Worm (Caenorhabditis elegans) whole organism, late embryonic: ENCODE measurements around the gene R07B7.8.

Experiments
- C08G9.2 ChIP-seq: sonication (generic microtip); optimal IDR thresholded peaks from 2 replicates; lab custom pipeline; 2016; ENCODE audit warnings: mild to moderate bottlenecking, missing genetic modification characterization, moderate library complexity, missing compliant biosample characterization
- K02D7.2 ChIP-seq: sonication (generic microtip); optimal IDR thresholded peaks from 2 replicates; lab custom pipeline; 2017; ENCODE audit warnings: mild to moderate bottlenecking, missing genetic modification characterization, missing compliant biosample characterization
- Y22D7AL.16 ChIP-seq: sonication (generic microtip); optimal IDR thresholded peaks from 2 replicates; lab custom pipeline; 2016; ENCODE audit warnings: missing genetic modification characterization, missing compliant biosample characterization
- ahr-1 ChIP-seq: sonication (generic microtip); optimal IDR thresholded peaks from 2 replicates; lab custom pipeline; 2016; ENCODE audit warnings: missing genetic modification characterization, missing compliant biosample characterization
- ama-1 ChIP-seq: fragments of 150-350 bp; optimal IDR thresholded peaks from 2 replicates; lab custom pipeline; 2014
- ceh-14 ChIP-seq: sonication (generic microtip); optimal IDR thresholded peaks from 2 replicates; lab custom pipeline; 2016; ENCODE audit warnings: missing genotype, missing genetic modification characterization, missing compliant biosample characterization
- ceh-24 ChIP-seq: sonication (generic microtip); optimal IDR thresholded peaks from 2 replicates; lab custom pipeline; 2016; ENCODE audit warnings: mild to moderate bottlenecking, missing genetic modification characterization, missing compliant biosample characterization
- ceh-31 ChIP-seq: sonication (generic microtip); optimal IDR thresholded peaks from 2 replicates; lab custom pipeline; 2016; ENCODE audit warnings: missing genetic modification characterization, missing compliant biosample characterization
- ceh-34 ChIP-seq: sonication (generic microtip); optimal IDR thresholded peaks from 2 replicates; lab custom pipeline; 2016; ENCODE audit warnings: mild to moderate bottlenecking, missing genetic modification characterization, missing compliant biosample characterization
- ceh-45 ChIP-seq: fragments of 200-800 bp; sonication (Bioruptor generic); IDR thresholded peaks from 2 replicates; pipeline ENCODE4 v1.3.6; 2022; ENCODE audit warnings: missing genetic modification reagents, missing genetic modification characterization, missing compliant biosample characterization
- ceh-48 ChIP-seq: sonication (generic microtip); optimal IDR thresholded peaks from 2 replicates; lab custom pipeline; 2016; ENCODE audit warnings: missing genetic modification characterization, inconsistent platforms, missing compliant biosample characterization
- ceh-9 ChIP-seq: sonication (generic microtip); optimal IDR thresholded peaks from 2 replicates; lab custom pipeline; 2016; ENCODE audit warnings: mild to moderate bottlenecking, missing genetic modification characterization, inconsistent platforms, missing compliant biosample characterization
- dve-1 ChIP-seq: sonication (generic microtip); optimal IDR thresholded peaks from 2 replicates; lab custom pipeline; 2017; ENCODE audit warnings: antibody characterized with exemption, mild to moderate bottlenecking, missing genetic modification characterization, missing compliant biosample characterization
- elt-4 ChIP-seq: sonication (generic microtip); optimal IDR thresholded peaks from 2 replicates; lab custom pipeline; 2016; ENCODE audit warnings: missing genetic modification characterization, missing compliant biosample characterization
- fkh-10 ChIP-seq: fragments of 150-350 bp; optimal IDR thresholded peaks from 2 replicates; lab custom pipeline; 2014; ENCODE audit warnings: missing biosample characterization, missing genetic modification reagents, missing genetic modification characterization
- fkh-6 ChIP-seq: sonication (generic microtip); optimal IDR thresholded peaks from 2 replicates; lab custom pipeline; 2016; ENCODE audit warnings: missing genetic modification characterization, missing compliant biosample characterization
- hlh-13 ChIP-seq: fragments of 200-800 bp; sonication (Bioruptor generic); optimal IDR thresholded peaks from 2 replicates; lab custom pipeline; 2018; ENCODE audit warnings: mild to moderate bottlenecking, missing genetic modification characterization, missing compliant biosample characterization
- hlh-30 ChIP-seq: sonication (generic microtip); optimal IDR thresholded peaks from 2 replicates; lab custom pipeline; 2017; ENCODE audit warnings: antibody characterized with exemption, missing genetic modification characterization, missing compliant biosample characterization; ENCODE audit not compliant: insufficient read depth
- lim-6 ChIP-seq: sonication (generic microtip); optimal IDR thresholded peaks from 2 replicates; lab custom pipeline; 2016; ENCODE audit warnings: missing genetic modification characterization, missing compliant biosample characterization
- mec-3 ChIP-seq: sonication (generic microtip); optimal IDR thresholded peaks from 2 replicates; lab custom pipeline; 2016; ENCODE audit warnings: borderline replicate concordance, missing genetic modification characterization, missing compliant biosample characterization
- nfya-1 ChIP-seq: sonication (generic microtip); optimal IDR thresholded peaks from 2 replicates; lab custom pipeline; 2017; ENCODE audit warnings: missing genetic modification characterization, mild to moderate bottlenecking, missing compliant biosample characterization, antibody characterized with exemption, moderate library complexity
- nhr-11 ChIP-seq: fragments of 150-350 bp; optimal IDR thresholded peaks from 2 replicates; lab custom pipeline; 2014; ENCODE audit warnings: missing biosample characterization, missing genetic modification characterization
- syd-9 ChIP-seq: sonication (generic microtip); optimal IDR thresholded peaks from 2 replicates; lab custom pipeline; 2016; ENCODE audit warnings: mild to moderate bottlenecking, missing genetic modification characterization, moderate library complexity, missing compliant biosample characterization
- tbx-2 ChIP-seq: sonication (generic microtip); optimal IDR thresholded peaks from 2 replicates; lab custom pipeline; 2016; ENCODE audit warnings: missing genetic modification characterization, missing compliant biosample characterization
- ttx-3 ChIP-seq: sonication (generic microtip); optimal IDR thresholded peaks from 2 replicates; lab custom pipeline; 2016; ENCODE audit warnings: missing genetic modification reagents, missing genetic modification characterization, missing compliant biosample characterization
- unc-3 ChIP-seq, 2 experiments: fragments of 200-800 bp in 1 of 2; sonication (Bioruptor generic) in 1 of 2; sonication (generic microtip) in 1 of 2; conservative IDR thresholded peaks in 1 of 2; optimal IDR thresholded peaks in 1 of 2; 2 replicates each; pipeline versions ENCODE4 v1.3.6 to Lab custom; 2016 to 2022; ENCODE audit warnings: missing compliant biosample characterization in 2 of 2, missing genetic modification characterization in 2 of 2, missing genetic modification reagents in 1 of 2
- unc-42 ChIP-seq: sonication (generic microtip); optimal IDR thresholded peaks from 2 replicates; lab custom pipeline; 2016; ENCODE audit warnings: missing genotype, missing genetic modification characterization, missing compliant biosample characterization
- unc-55 ChIP-seq: sonication (generic microtip); optimal IDR thresholded peaks from 2 replicates; lab custom pipeline; 2017; ENCODE audit warnings: missing biosample characterization, missing genetic modification reagents, missing genetic modification characterization
- zip-5 ChIP-seq: sonication (generic microtip); optimal IDR thresholded peaks from 2 replicates; lab custom pipeline; 2016; ENCODE audit warnings: missing genetic modification characterization, missing compliant biosample characterization
- ztf-16 ChIP-seq: sonication (generic microtip); optimal IDR thresholded peaks from 2 replicates; lab custom pipeline; 2017; ENCODE audit warnings: missing genetic modification characterization, missing compliant biosample characterization

The R07B7.8 gene

ce11 chrV:12117567-12118053, 33.5 kb upstream of the R07B7.8 start, which contains the start of gene C13C4.8:
Gene C13C4.8 (plus strand): TSS chrV:12118003.
- TF ChIP-seq fkh-10 (GFP tag; lab: Kevin White, UChicago): no peak
- TF ChIP-seq mec-3: no peak
- TF ChIP-seq ceh-31 (tag; lab: Kevin White, UChicago): no peak
- TF ChIP-seq C08G9.2 (tag; lab: Kevin White, UChicago): no peak
- no peak for TF ChIP-seq K02D7.2 (tag; lab: Kevin White, UChicago)

DNA sequence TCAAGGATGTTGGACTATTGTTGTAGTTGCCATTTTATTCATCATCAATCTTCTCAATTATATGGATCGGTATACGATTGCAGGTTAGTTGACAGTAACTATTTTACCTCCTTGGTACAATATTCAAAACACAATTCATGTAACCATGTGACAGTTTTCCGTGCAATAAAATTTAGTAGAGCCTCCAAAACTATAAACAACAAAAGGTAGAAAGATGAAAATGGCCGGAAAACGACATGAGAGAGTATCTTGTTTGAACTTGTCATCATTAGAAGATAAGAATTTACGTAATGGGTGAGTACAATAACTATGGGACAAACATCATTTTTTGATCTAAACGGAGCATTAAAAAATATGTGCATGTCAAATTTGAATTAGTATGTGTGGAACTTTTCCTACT, 31.0 kb upstream of the R07B7.8 start:
- TF ChIP-seq ama-1 (lab: Kevin White, UChicago): no peak
- TF ChIP-seq ahr-1 (tag; lab: Kevin White, UChicago): no peak
- no peak for TF ChIP-seq dve-1 (tag; lab: Kevin White, UChicago)

DNA sequence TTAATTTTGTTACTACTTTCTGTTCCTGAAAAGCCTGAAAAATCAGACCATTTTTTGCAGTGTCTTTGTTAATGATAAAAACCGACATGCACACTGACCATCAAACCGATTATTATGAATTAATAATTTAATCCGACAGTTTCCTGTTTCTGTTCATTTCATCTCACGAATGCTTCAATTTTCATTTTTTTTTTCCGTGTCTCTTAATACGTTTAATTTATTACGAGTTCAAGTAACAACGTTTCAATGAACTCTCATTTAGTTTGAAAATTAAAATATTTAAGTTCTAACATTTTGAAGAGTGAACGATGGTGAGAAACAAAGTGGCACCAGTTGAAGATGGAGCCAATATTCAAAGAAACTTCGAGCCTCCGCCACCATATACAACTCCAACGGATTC, 30.6 kb upstream of the R07B7.8 start, which contains the start of gene spin-1:
spin-1 (plus strand) TSS at position 301 of the 400 bp plus-strand sequence.
- no peak for TF ChIP-seq ceh-45 (GFP tag; lab: Robert Waterston, UW)
- no peak for TF ChIP-seq ttx-3 (tag; lab: Kevin White, UChicago)
- TF ChIP-seq ceh-24 (tag; lab: Kevin White, UChicago): no peak

ce11 chrV:12113726-12114125, 29.6 kb upstream of the R07B7.8 start:
- TF ChIP-seq fkh-6 (tag; lab: Kevin White, UChicago): no peak
- no peak for TF ChIP-seq elt-4
- TF ChIP-seq ceh-9: no peak
- TF ChIP-seq unc-3 (GFP tag; conservative IDR thresholded peaks at IDR 0.05; lab: Robert Waterston, UW): no peak
- TF ChIP-seq unc-3 (tag; optimal IDR thresholded peaks at IDR 0.05; lab: Kevin White, UChicago): no peak
- TF ChIP-seq ceh-45 (GFP tag; lab: Robert Waterston, UW): no peak
- no peak for TF ChIP-seq syd-9 (tag; lab: Kevin White, UChicago)

ce11 chrV:12111452-12111851, 27.3 kb upstream of the R07B7.8 start, which contains the start of gene lhpp-1:
Gene lhpp-1 (minus strand): TSS chrV:12111805.
- TF ChIP-seq unc-55 (GFP tag; lab: Kevin White, UChicago) (peak; percentile 33), nhr-11 (tag; lab: Kevin White, UChicago) (no peak), hlh-30 (tag; lab: Kevin White, UChicago) (peak; percentile 55)

ce11 chrV:12106841-12107240, 22.7 kb upstream of the R07B7.8 start, which contains the start of gene nhr-136:
Gene nhr-136 (plus strand): TSS chrV:12107141.
- TF ChIP-seq ceh-34: no peak
- TF ChIP-seq nfya-1: no peak
- no peak for TF ChIP-seq ceh-45 (GFP tag; lab: Robert Waterston, UW)
- no peak for TF ChIP-seq unc-42 (tag; lab: Kevin White, UChicago)
- TF ChIP-seq lim-6: no peak
- no peak for TF ChIP-seq nhr-11 (tag; lab: Kevin White, UChicago)
- TF ChIP-seq Y22D7AL.16: no peak
- no peak for TF ChIP-seq ahr-1 (tag; lab: Kevin White, UChicago)
- TF ChIP-seq ceh-14 (tag; lab: Kevin White, UChicago): no peak

- TF ChIP-seq ceh-48 (tag; lab: Kevin White, UChicago) (no peak), ceh-45 (GFP tag; lab: Robert Waterston, UW) (no peak), dve-1 (tag; lab: Kevin White, UChicago) (no peak), unc-55 (GFP tag; lab: Kevin White, UChicago) (no peak), fkh-10 (GFP tag; lab: Kevin White, UChicago) (no peak), zip-5 (tag; lab: Kevin White, UChicago) (no peak), mec-3 (no peak), fkh-6 (tag; lab: Kevin White, UChicago) (no peak), nhr-11 (tag; lab: Kevin White, UChicago) (no peak), ama-1 (lab: Kevin White, UChicago) (no peak), hlh-30 (tag; lab: Kevin White, UChicago) (no peak), C08G9.2 (tag; lab: Kevin White, UChicago) (no peak), lim-6 (no peak), unc-42 (tag; lab: Kevin White, UChicago) (no peak), hlh-13 (GFP tag; lab: Kevin White, UChicago) (no peak), tbx-2 (tag; lab: Kevin White, UChicago) (no peak), ztf-16 (tag; lab: Kevin White, UChicago) (no peak)
- TF ChIP-seq, all 69 proteins: peak for 0
Observed at ce11 chrV:12103920-12104319, 19.8 kb upstream of the R07B7.8 start, which contains the start of gene nhr-153. Gene nhr-153 (plus strand): TSS chrV:12104220.
